Fruit fly (Drosophila melanogaster) whole organism, wandering third instar larva: Measurements from ENCODE around the gene Tbcd.

Experiments
- Abd-B ChIP-seq: fragments of >200 bp; optimal IDR thresholded peaks from 2 replicates; lab custom pipeline; 2017; ENCODE audit warnings: missing biosample characterization, missing genetic modification characterization
- CG32264 ChIP-seq: fragments of 200-800 bp; sonication (Bioruptor generic); optimal IDR thresholded peaks from 2 replicates; lab custom pipeline; 2016; ENCODE audit warnings: missing biosample characterization, missing genetic modification characterization
- CrebA ChIP-seq: fragments of 200-800 bp; sonication (Bioruptor generic); optimal IDR thresholded peaks from 2 replicates; lab custom pipeline; 2016; ENCODE audit warnings: missing biosample characterization, mild to moderate bottlenecking, missing genetic modification characterization, borderline replicate concordance
- Dfd ChIP-seq: fragments of >200 bp; optimal IDR thresholded peaks from 2 replicates; lab custom pipeline; 2017; ENCODE audit warnings: missing biosample characterization, missing genetic modification characterization
- GATAd ChIP-seq: sonication (Bioruptor generic); optimal IDR thresholded peaks from 2 replicates; lab custom pipeline; 2016; ENCODE audit warnings: missing biosample characterization, missing genetic modification characterization
- HLH106 ChIP-seq: fragments of 200-800 bp; optimal IDR thresholded peaks from 3 replicates; lab custom pipeline; 2019; ENCODE audit warnings: missing biosample characterization, mild to moderate bottlenecking, missing genetic modification characterization, moderate library complexity
- Hr78 ChIP-seq: fragments of >200 bp; optimal IDR thresholded peaks from 2 replicates; lab custom pipeline; 2017; ENCODE audit warnings: missing biosample characterization, missing genetic modification characterization
- Hr83 ChIP-seq: fragments of 200-300 bp; sonication (Bioruptor generic); optimal IDR thresholded peaks from 2 replicates; lab custom pipeline; 2016; ENCODE audit warnings: missing biosample characterization, mild to moderate bottlenecking, missing genetic modification characterization, moderate library complexity; ENCODE audit not compliant: poor library complexity, severe bottlenecking
- Mio ChIP-seq: sonication (Bioruptor generic); optimal IDR thresholded peaks from 2 replicates; lab custom pipeline; 2016; ENCODE audit warnings: missing biosample characterization, missing genetic modification characterization
- Myc ChIP-seq: fragments of >200 bp; optimal IDR thresholded peaks from 2 replicates; lab custom pipeline; 2017
- N ChIP-seq: fragments of >200 bp; optimal IDR thresholded peaks from 2 replicates; lab custom pipeline; 2018; ENCODE audit warnings: missing biosample characterization, missing external identifiers, missing genetic modification characterization
- OdsH ChIP-seq: fragments of 200-800 bp; sonication (Bioruptor generic); optimal IDR thresholded peaks from 2 replicates; lab custom pipeline; 2016; ENCODE audit warnings: missing biosample characterization, mild to moderate bottlenecking, missing genetic modification characterization
- Rel ChIP-seq, 2 experiments: fragments of 200-800 bp; sonication (Bioruptor generic) in 1 of 2; optimal IDR thresholded peaks; 2 replicates in 1 of 2; 3 replicates in 1 of 2; lab custom pipeline; 2016 to 2019; ENCODE audit warnings: mild to moderate bottlenecking in 2 of 2, missing biosample characterization in 2 of 2, missing genetic modification characterization in 2 of 2, moderate library complexity in 1 of 2
- Sp1 ChIP-seq: fragments of 200-800 bp; sonication (Bioruptor generic); optimal IDR thresholded peaks from 3 replicates; lab custom pipeline; 2019; ENCODE audit warnings: missing biosample characterization, mild to moderate bottlenecking, missing genetic modification characterization, moderate library complexity
- Vsx2 ChIP-seq: fragments of 200-300, 225-300 bp; sonication (Bioruptor generic); optimal IDR thresholded peaks from 2 replicates; lab custom pipeline; 2018; ENCODE audit warnings: missing biosample characterization, missing genetic modification characterization; ENCODE audit not compliant: partially characterized antibody
- br ChIP-seq: fragments of 200-800 bp; sonication (Bioruptor generic); optimal IDR thresholded peaks from 2 replicates; lab custom pipeline; 2016; ENCODE audit warnings: missing biosample characterization, missing genetic modification characterization
- brk ChIP-seq: fragments of 200-800 bp; sonication (Bioruptor generic); optimal IDR thresholded peaks from 2 replicates; lab custom pipeline; 2016; ENCODE audit warnings: missing biosample characterization, mild to moderate bottlenecking, missing genetic modification characterization
- dl ChIP-seq, 2 experiments: fragments of 175-275, 200-275 bp in 1 of 2; fragments of 200-275 bp in 1 of 2; sonication (Bioruptor generic); optimal IDR thresholded peaks; lab custom pipeline; 2018; ENCODE audit warnings: mild to moderate bottlenecking in 2 of 2, missing biosample characterization in 2 of 2, missing genetic modification characterization in 2 of 2, moderate library complexity in 2 of 2; ENCODE audit not compliant: partially characterized antibody in 2 of 2, insufficient read depth in 1 of 2
- dmrt93B ChIP-seq: fragments of 200-800 bp; sonication (Bioruptor generic); optimal IDR thresholded peaks from 2 replicates; lab custom pipeline; 2018; ENCODE audit warnings: missing biosample characterization, mild to moderate bottlenecking, missing genetic modification characterization
- dsf ChIP-seq: sonication (Bioruptor generic); optimal IDR thresholded peaks from 2 replicates; lab custom pipeline; 2016; ENCODE audit warnings: missing biosample characterization, missing genetic modification characterization, borderline replicate concordance
- ey ChIP-seq: fragments of 200-800 bp; sonication (Bioruptor generic); optimal IDR thresholded peaks from 2 replicates; lab custom pipeline; 2016; ENCODE audit warnings: missing biosample characterization, missing genetic modification characterization
- foxo ChIP-seq, 2 experiments: fragments of 200-800 bp; sonication (Bioruptor generic); optimal IDR thresholded peaks; 2 replicates in 1 of 2; 3 replicates in 1 of 2; lab custom pipeline; 2016 to 2017; ENCODE audit warnings: missing biosample characterization in 2 of 2, missing genetic modification characterization in 2 of 2
- fru ChIP-seq: fragments of 200-800 bp; sonication (Bioruptor generic); optimal IDR thresholded peaks from 3 replicates; lab custom pipeline; 2016; ENCODE audit warnings: missing biosample characterization, mild to moderate bottlenecking, missing genetic modification characterization
- h ChIP-seq: fragments of 200-800 bp; sonication (Bioruptor generic); optimal IDR thresholded peaks from 3 replicates; lab custom pipeline; 2016; ENCODE audit warnings: missing biosample characterization, mild to moderate bottlenecking, missing genetic modification characterization
- jim ChIP-seq: fragments of 175-275, 200-325 bp; sonication (Bioruptor generic); optimal IDR thresholded peaks from 2 replicates; lab custom pipeline; 2016; ENCODE audit warnings: missing biosample characterization, mild to moderate bottlenecking, missing genetic modification characterization
- pan ChIP-seq: fragments of >200 bp; optimal IDR thresholded peaks from 2 replicates; lab custom pipeline; 2017
- psq ChIP-seq: fragments of 200-800 bp; sonication (Bioruptor generic); optimal IDR thresholded peaks from 3 replicates; lab custom pipeline; 2017; ENCODE audit warnings: missing biosample characterization, mild to moderate bottlenecking, missing genetic modification characterization, moderate library complexity
- rgr ChIP-seq: fragments of 200-800 bp; sonication (Bioruptor generic); optimal IDR thresholded peaks from 3 replicates; lab custom pipeline; 2016; ENCODE audit warnings: missing biosample characterization, mild to moderate bottlenecking, missing genetic modification characterization
- sage ChIP-seq: fragments of 200-800 bp; sonication (Bioruptor generic); optimal IDR thresholded peaks from 2 replicates; lab custom pipeline; 2016; ENCODE audit warnings: missing biosample characterization, mild to moderate bottlenecking, missing genetic modification characterization
- sv ChIP-seq: fragments of 200-800 bp; sonication (Bioruptor generic); optimal IDR thresholded peaks from 3 replicates; lab custom pipeline; 2016; ENCODE audit warnings: missing biosample characterization, missing genetic modification characterization
- tai ChIP-seq: sonication (Bioruptor generic); optimal IDR thresholded peaks from 2 replicates; lab custom pipeline; 2016; ENCODE audit warnings: missing biosample characterization, missing genetic modification characterization
- usp ChIP-seq: fragments of >200 bp; optimal IDR thresholded peaks from 2 replicates; lab custom pipeline; 2017; ENCODE audit warnings: missing biosample characterization, missing genetic modification characterization
- woc ChIP-seq: sonication (Bioruptor generic); optimal IDR thresholded peaks from 2 replicates; lab custom pipeline; 2016; ENCODE audit warnings: missing biosample characterization, mild to moderate bottlenecking, missing genetic modification characterization

Tbcd gene

dm6 chr2L:2168894-2169456, 21.7 kb downstream of the Tbcd start:
- TF ChIP-seq foxo (GFP tag; optimal IDR thresholded peaks at IDR 0.05; lab: Kevin White, UChicago) (no peak), CG32264 (GFP tag; lab: Kevin White, UChicago) (no peak), sv (no peak), Myc (lab: Kevin White, UChicago) (no peak), fru (no peak), OdsH (GFP tag; lab: Kevin White, UChicago) (no peak), Mio (GFP tag; lab: Kevin White, UChicago) (no peak), Vsx2 (no peak), sage (no peak), ey (GFP tag; lab: Kevin White, UChicago) (no peak), pan (lab: Kevin White, UChicago) (no peak), CrebA (no peak), brk (no peak), Hr83 (GFP tag; lab: Kevin White, UChicago) (no peak), Abd-B (no peak), N (no peak), h (GFP tag; lab: Kevin White, UChicago) (no peak)

dm6 chr2L:2171366-2172078, 24.2 kb downstream of the Tbcd start:
- TF ChIP-seq foxo (GFP tag; optimal IDR thresholded peaks at IDR 0.05; lab: Kevin White, UChicago) (peak in 1 of 2 experiments; percentile 11), sage (no peak), OdsH (GFP tag; lab: Kevin White, UChicago) (peak; percentile 31), HLH106 (tag; lab: Kevin White, UChicago) (peak; percentile 25), jim (GFP tag; lab: Kevin White, UChicago) (no peak), dsf (GFP tag; lab: Kevin White, UChicago) (no peak), CG32264 (GFP tag; lab: Kevin White, UChicago) (no peak), Vsx2 (no peak), brk (peak; percentile 68), CrebA (peak; percentile 60), psq (GFP tag; lab: Kevin White, UChicago) (peak; percentile 69), h (GFP tag; lab: Kevin White, UChicago) (peak; percentile 54), br (GFP tag; lab: Kevin White, UChicago) (no peak), Rel (GFP tag; optimal IDR thresholded peaks at IDR 0.05; lab: Kevin White, UChicago) (no peak), Rel (tag; optimal IDR thresholded peaks at IDR 0.05; lab: Kevin White, UChicago) (peak; percentile 76), rgr (GFP tag; lab: Kevin White, UChicago) (no peak), Myc (lab: Kevin White, UChicago) (no peak), usp (GFP tag; lab: Kevin White, UChicago) (no peak), Sp1 (GFP tag; lab: Kevin White, UChicago) (peak; percentile 52)

- no peak for TF ChIP-seq brk
- no peak for TF ChIP-seq Sp1 (GFP tag; lab: Kevin White, UChicago)
- TF ChIP-seq pan (lab: Kevin White, UChicago), result no peak
- no peak for TF ChIP-seq sv
- no peak for TF ChIP-seq tai (GFP tag; lab: Kevin White, UChicago)
- no peak for TF ChIP-seq HLH106 (tag; lab: Kevin White, UChicago)
- no peak for TF ChIP-seq woc (GFP tag; lab: Kevin White, UChicago)
- no peak for TF ChIP-seq GATAd (GFP tag; lab: Kevin White, UChicago)
- no peak for TF ChIP-seq CrebA
- no peak for TF ChIP-seq dmrt93B (GFP tag; lab: Kevin White, UChicago)
- TF ChIP-seq rgr (GFP tag; lab: Kevin White, UChicago), result no peak
- no peak for TF ChIP-seq dl (GFP tag; optimal IDR thresholded peaks at IDR 0.05; lab: Kevin White, UChicago; ENCODE audit: insufficient read depth in 1 of 2, partially characterized antibody in 2 of 2)
- TF ChIP-seq usp (GFP tag; lab: Kevin White, UChicago), result no peak
- TF ChIP-seq Hr78 (GFP tag; lab: Kevin White, UChicago), result no peak
- TF ChIP-seq Rel (GFP tag; optimal IDR thresholded peaks at IDR 0.05; lab: Kevin White, UChicago), result no peak
- no peak for TF ChIP-seq Rel (tag; optimal IDR thresholded peaks at IDR 0.05; lab: Kevin White, UChicago)
- no peak for TF ChIP-seq Dfd (GFP tag; lab: Kevin White, UChicago)
These were observed 25.3 kb downstream of the Tbcd start for dm6 chr2L:2172460-2173121.
